Fruit fly (Drosophila melanogaster): ENCODE measurements around the gene CG15892.

dm6 chrX:6337702-6338101 is 43.6 kb upstream of the CG15892 start, which contains the start of gene CG3842:
- TF ChIP-seq insv (optimal IDR thresholded peaks at IDR 0.05): no peak
- no peak for TF ChIP-seq ttk (optimal IDR thresholded peaks at IDR 0.05)
- TF ChIP-seq psq (optimal IDR thresholded peaks at IDR 0.05): no peak
